Fruit fly (Drosophila melanogaster) whole organism, embryonic: ENCODE measurements around the gene Nsun5.

ENCODE experiments used
- CG10462 ChIP-seq: fragments of 200-800 bp; sonication (Bioruptor generic); optimal IDR thresholded peaks from 2 replicates; lab custom pipeline; 2016; ENCODE audit warnings: missing biosample characterization, missing genetic modification characterization
- CG31388 ChIP-seq: fragments of 200-800 bp; sonication (Bioruptor generic); optimal IDR thresholded peaks from 2 replicates; lab custom pipeline; 2016; ENCODE audit warnings: missing biosample characterization, missing genetic modification characterization
- CG33213 ChIP-seq: fragments of 200-800 bp; sonication (Bioruptor generic); optimal IDR thresholded peaks from 3 replicates; lab custom pipeline; 2016; ENCODE audit warnings: missing biosample characterization, missing genetic modification characterization
- CG8089 ChIP-seq: fragments of 200-800 bp; sonication (Bioruptor generic); optimal IDR thresholded peaks from 3 replicates; lab custom pipeline; 2016; ENCODE audit warnings: missing biosample characterization, missing genetic modification characterization
- Rx ChIP-seq: fragments of 200-800 bp; sonication (Bioruptor generic); IDR thresholded peaks from 2 replicates; pipeline ENCODE4 v1.3.6; 2022; ENCODE audit warnings: missing biosample characterization, missing genetic modification characterization
- Trl ChIP-seq, 3 experiments: fragments of >200 bp in 2 of 3; fragments of 200-800 bp in 1 of 3; sonication (Bioruptor generic) in 1 of 3; optimal IDR thresholded peaks; 2 replicates in 1 of 3; 3 replicates in 2 of 3; lab custom pipeline; 2016 to 2017; ENCODE audit warnings: missing biosample characterization in 1 of 3, missing genetic modification characterization in 1 of 3
- sc ChIP-seq, 3 experiments: fragments of >200 bp in 2 of 3; fragments of 200-800 bp in 1 of 3; sonication (Bioruptor generic) in 1 of 3; optimal IDR thresholded peaks; 2 replicates in 2 of 3; 3 replicates in 1 of 3; lab custom pipeline; 2017; ENCODE audit warnings: mild to moderate bottlenecking in 1 of 3, missing biosample characterization in 1 of 3, missing genetic modification characterization in 1 of 3, missing genetic modification reagents in 1 of 3
- stc ChIP-seq: fragments of 200-800 bp; sonication (Bioruptor generic); IDR thresholded peaks from 2 replicates; pipeline ENCODE4 v1.3.6; 2022; ENCODE audit warnings: missing biosample characterization, missing genetic modification characterization
- unc-4 ChIP-seq: fragments of 200-800 bp; sonication (Bioruptor generic); IDR thresholded peaks from 2 replicates; pipeline ENCODE4 v1.3.6; 2022; ENCODE audit warnings: missing biosample characterization, missing genetic modification characterization; ENCODE audit not compliant: partially characterized antibody

- TF ChIP-seq Trl (optimal IDR thresholded peaks at IDR 0.05; lab: Kevin White, UChicago) (no peak), Trl (GFP tag; optimal IDR thresholded peaks at IDR 0.05; lab: Kevin White, UChicago) (peak; percentile 93), CG31388 (GFP tag; lab: Kevin White, UChicago) (peak; percentile 63), stc (GFP tag; lab: Robert Waterston, UW) (peak; percentile 85), sc (optimal IDR thresholded peaks at IDR 0.05; lab: Kevin White, UChicago) (no peak), sc (GFP tag; optimal IDR thresholded peaks at IDR 0.05; lab: Kevin White, UChicago) (peak; percentile 70), CG8089 (peak; percentile 85), Rx (peak; percentile 84), CG33213 (peak; percentile 95), CG10462 (GFP tag; lab: Kevin White, UChicago) (peak; percentile 85), unc-4 (peak; percentile 95)
Observed at dm6 chr3R:19162135-19162616, at the start of gene Nsun5, which contains the start of gene CG42359.
